Fruit fly (Drosophila melanogaster) whole organism, adult: Measurements from ENCODE around the gene CG2186.

Experiments
- CG11617 ChIP-seq: fragments of 200-800 bp; sonication (Bioruptor generic); optimal IDR thresholded peaks from 2 replicates; lab custom pipeline; 2017; ENCODE audit warnings: mild to moderate bottlenecking, missing biosample characterization, missing genetic modification reagents, missing genetic modification characterization
- Crg-1 ChIP-seq: fragments of 200-800 bp; sonication (Bioruptor generic); optimal IDR thresholded peaks from 2 replicates; lab custom pipeline; 2016; ENCODE audit warnings: missing biosample characterization, missing genetic modification characterization
- toe ChIP-seq: fragments of 200-800 bp; sonication (Bioruptor generic); optimal IDR thresholded peaks from 2 replicates; lab custom pipeline; 2016; ENCODE audit warnings: missing biosample characterization, missing genetic modification characterization

DNA sequence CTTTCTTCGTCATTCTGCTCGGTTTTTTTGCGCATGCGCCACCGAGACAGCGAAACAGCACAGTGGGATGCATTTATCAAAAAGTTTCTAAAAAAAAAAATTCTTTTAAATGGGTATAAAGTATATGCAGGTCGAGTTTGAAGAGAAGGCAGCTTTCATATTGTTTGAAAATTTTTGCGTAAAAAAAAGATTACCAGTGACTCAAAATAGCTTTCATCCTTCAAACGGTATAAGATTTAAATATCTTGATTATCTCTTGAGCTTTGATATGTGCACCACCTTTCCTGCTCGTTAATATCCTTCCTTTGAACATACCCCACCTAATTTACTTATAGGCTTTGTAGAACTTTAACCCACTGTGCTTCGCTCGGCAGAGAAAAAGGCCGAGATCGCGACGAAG lies 47.6 kb downstream of the CG2186 start:
- TF ChIP-seq CG11617 (no peak), Crg-1 (GFP tag; lab: Kevin White, UChicago) (no peak), toe (no peak)
